Worm (Caenorhabditis elegans) whole organism, young adult: ENCODE measurements around the gene D2023.6.

ENCODE experiments used
- attf-3 ChIP-seq: fragments of 200-800 bp; sonication (Bioruptor generic); conservative IDR thresholded peaks from 2 replicates; pipeline ENCODE4 v1.3.6; 2022; ENCODE audit warnings: missing genetic modification reagents, missing genetic modification characterization, missing compliant biosample characterization
- ztf-28 ChIP-seq: fragments of 200-800 bp; sonication (Bioruptor generic); IDR thresholded peaks from 2 replicates; pipeline ENCODE4 v1.3.6; 2022; ENCODE audit warnings: missing genetic modification reagents, missing genetic modification characterization, missing compliant biosample characterization
- ztf-6 ChIP-seq: fragments of 200-800 bp; sonication (Bioruptor generic); IDR thresholded peaks from 2 replicates; pipeline ENCODE4 v1.3.6; 2022; ENCODE audit warnings: missing genetic modification reagents, missing genetic modification characterization, missing compliant biosample characterization

- TF ChIP-seq ztf-28 (GFP tag; lab: Robert Waterston, UW) (no peak), attf-3 (no peak), ztf-6 (GFP tag; lab: Robert Waterston, UW) (no peak)
Observed at ce11 chrV:11853723-11854122, 26.6 kb downstream of the D2023.6 start.
